Worm (Caenorhabditis elegans): ENCODE measurements around the gene F07F6.4.

- no peak for TF ChIP-seq dao-5 (tag; optimal IDR thresholded peaks at IDR 0.05)
- no peak for TF ChIP-seq him-1 (tag; optimal IDR thresholded peaks at IDR 0.05)
- no peak for TF ChIP-seq W03F9.2 (tag; optimal IDR thresholded peaks at IDR 0.05)
Measured at ce11 chrII:5433069-5433468, 3.7 kb upstream of the F07F6.4 start, which contains the start of gene srx-114.

Measured in whole organism, L4/young adult.